Fruit fly (Drosophila melanogaster): ENCODE measurements around the gene CG5114.

Gene CG5114

DNA sequence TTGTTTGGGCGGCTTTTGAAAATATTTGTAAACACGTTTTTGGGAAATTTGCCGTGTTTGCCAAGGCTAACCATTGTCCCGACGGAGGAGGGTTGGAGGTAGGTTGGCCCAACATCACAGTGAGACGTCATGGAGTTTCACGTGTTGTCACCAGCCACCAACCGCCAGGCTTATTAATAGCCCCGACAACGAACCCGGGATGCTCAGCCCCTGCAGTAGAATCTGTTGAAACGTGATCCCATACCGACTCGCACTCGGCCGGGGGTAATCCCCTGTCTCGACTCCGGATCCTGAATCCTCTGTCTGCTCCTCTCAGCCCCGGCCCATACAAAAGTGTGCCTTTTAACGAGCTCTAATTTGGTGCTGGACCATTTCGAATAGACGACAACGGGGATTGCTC lies 22.1 kb upstream of the CG5114 start:
- TF ChIP-seq CG6792 (GFP tag; optimal IDR thresholded peaks at IDR 0.05) (no peak), CG31627 (GFP tag; optimal IDR thresholded peaks at IDR 0.05) (no peak), OdsH (GFP tag; optimal IDR thresholded peaks at IDR 0.05) (no peak)

DNA sequence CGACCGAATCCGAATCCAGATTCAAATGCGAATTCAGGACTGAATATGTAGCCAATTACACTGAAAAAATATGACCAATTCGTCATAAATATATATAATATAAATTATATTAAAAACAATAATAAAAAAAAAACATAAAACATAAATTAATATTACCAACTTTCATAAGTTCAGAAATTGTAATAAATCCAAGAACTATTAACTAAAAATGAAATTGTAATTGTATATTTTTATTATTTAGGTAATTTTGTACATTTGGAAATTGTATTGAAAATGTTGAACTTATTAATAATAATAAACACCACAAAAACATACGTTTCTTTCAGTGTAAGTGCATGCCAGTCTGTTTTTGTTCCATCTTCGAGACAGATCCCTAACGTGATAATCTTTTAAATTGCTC lies 21.6 kb upstream of the CG5114 start:
- TF ChIP-seq salr (GFP tag; optimal IDR thresholded peaks at IDR 0.05) (no peak), svp (GFP tag) (no peak), CG34406 (GFP tag; optimal IDR thresholded peaks at IDR 0.05) (no peak), lz (GFP tag; optimal IDR thresholded peaks at IDR 0.05) (no peak), dac (GFP tag; optimal IDR thresholded peaks at IDR 0.05) (no peak), CG11294 (GFP tag; IDR thresholded peaks at IDR 0.05) (no peak), dsx (GFP tag; optimal IDR thresholded peaks at IDR 0.05; ENCODE audit: poor library complexity, severe bottlenecking) (no peak), OdsH (GFP tag; optimal IDR thresholded peaks at IDR 0.05) (no peak), Eip75B (GFP tag; optimal IDR thresholded peaks at IDR 0.05) (no peak), ss (GFP tag; optimal IDR thresholded peaks at IDR 0.05) (no peak), CG6808 (GFP tag; optimal IDR thresholded peaks at IDR 0.05) (no peak), CG3032 (tag; optimal IDR thresholded peaks at IDR 0.05) (no peak), esn (GFP tag; optimal IDR thresholded peaks at IDR 0.05) (no peak), CG9139 (GFP tag; optimal IDR thresholded peaks at IDR 0.05) (no peak), Hr4 (GFP tag; optimal IDR thresholded peaks at IDR 0.05) (no peak), pdm3 (GFP tag; optimal IDR thresholded peaks at IDR 0.05) (no peak), CG6163 (GFP tag; IDR thresholded peaks at IDR 0.05) (no peak), Blimp-1 (GFP tag; optimal IDR thresholded peaks at IDR 0.05) (no peak), CG32006 (GFP tag; optimal IDR thresholded peaks at IDR 0.05) (no peak), CG6276 (GFP tag; optimal IDR thresholded peaks at IDR 0.05) (no peak)

- TF ChIP-seq fkh (GFP tag; optimal IDR thresholded peaks at IDR 0.05) (no peak), fd85E (GFP tag; optimal IDR thresholded peaks at IDR 0.05) (no peak), Hr39 (GFP tag; optimal IDR thresholded peaks at IDR 0.05) (no peak), Ets21C (GFP tag; optimal IDR thresholded peaks at IDR 0.05) (no peak), Hr38 (GFP tag; optimal IDR thresholded peaks at IDR 0.05) (no peak), CG1621 (tag; optimal IDR thresholded peaks at IDR 0.05) (no peak), salr (GFP tag; optimal IDR thresholded peaks at IDR 0.05) (no peak), CG6854 (GFP tag; optimal IDR thresholded peaks at IDR 0.05) (no peak), CG32006 (GFP tag; optimal IDR thresholded peaks at IDR 0.05) (no peak), Eip78C (GFP tag) (no peak), dsx (GFP tag; optimal IDR thresholded peaks at IDR 0.05; ENCODE audit: poor library complexity, severe bottlenecking) (no peak), pdm3 (GFP tag; optimal IDR thresholded peaks at IDR 0.05) (no peak), ss (GFP tag; optimal IDR thresholded peaks at IDR 0.05) (no peak), dac (GFP tag; optimal IDR thresholded peaks at IDR 0.05) (no peak), Hr4 (GFP tag; optimal IDR thresholded peaks at IDR 0.05) (no peak), net (GFP tag; optimal IDR thresholded peaks at IDR 0.05) (no peak), Blimp-1 (GFP tag; optimal IDR thresholded peaks at IDR 0.05) (no peak), CG3919 (GFP tag; optimal IDR thresholded peaks at IDR 0.05) (no peak)
Measured at dm6 chr3L:14962729-14963128, 19.9 kb upstream of the CG5114 start.

- TF ChIP-seq esn (GFP tag; optimal IDR thresholded peaks at IDR 0.05) (no peak), ss (GFP tag; optimal IDR thresholded peaks at IDR 0.05) (no peak), dac (GFP tag; optimal IDR thresholded peaks at IDR 0.05) (no peak), CG3032 (tag; optimal IDR thresholded peaks at IDR 0.05) (no peak), CG10631 (GFP tag; optimal IDR thresholded peaks at IDR 0.05) (no peak), CG11902 (GFP tag; optimal IDR thresholded peaks at IDR 0.05) (no peak), CG11294 (GFP tag; IDR thresholded peaks at IDR 0.05) (no peak), Smox (GFP tag; optimal IDR thresholded peaks at IDR 0.05) (no peak), net (GFP tag; optimal IDR thresholded peaks at IDR 0.05) (no peak), Hr38 (GFP tag; optimal IDR thresholded peaks at IDR 0.05) (no peak), CG34406 (GFP tag; optimal IDR thresholded peaks at IDR 0.05) (no peak)
Measured at dm6 chr3L:14964862-14965261, 17.8 kb upstream of the CG5114 start.
